Worm (Caenorhabditis elegans) whole organism, late embryonic: ENCODE results near the gene him-4.
A peak's percentile ranks its signal among the peaks of the same experiment; 100 is the strongest.

Source experiments
- C08G9.2 ChIP-seq: sonication (generic microtip); optimal IDR thresholded peaks from 2 replicates; lab custom pipeline; 2016; ENCODE audit warnings: mild to moderate bottlenecking, missing genetic modification characterization, moderate library complexity, missing compliant biosample characterization
- F13H6.1 ChIP-seq: sonication (generic microtip); optimal IDR thresholded peaks from 2 replicates; lab custom pipeline; 2016; ENCODE audit warnings: missing genetic modification characterization, missing compliant biosample characterization
- K02D7.2 ChIP-seq: sonication (generic microtip); optimal IDR thresholded peaks from 2 replicates; lab custom pipeline; 2017; ENCODE audit warnings: mild to moderate bottlenecking, missing genetic modification characterization, missing compliant biosample characterization
- K09A11.1 ChIP-seq: sonication (generic microtip); optimal IDR thresholded peaks from 2 replicates; lab custom pipeline; 2017; ENCODE audit warnings: antibody characterized with exemption, mild to moderate bottlenecking, missing genetic modification characterization, missing compliant biosample characterization; ENCODE audit not compliant: insufficient read depth
- ceh-14 ChIP-seq: sonication (generic microtip); optimal IDR thresholded peaks from 2 replicates; lab custom pipeline; 2016; ENCODE audit warnings: missing genotype, missing genetic modification characterization, missing compliant biosample characterization
- ceh-18 ChIP-seq: sonication (generic microtip); optimal IDR thresholded peaks from 2 replicates; lab custom pipeline; 2016; ENCODE audit warnings: missing genetic modification characterization, missing compliant biosample characterization
- ceh-19 ChIP-seq: fragments of 200-800 bp; sonication (Bioruptor generic); optimal IDR thresholded peaks from 2 replicates; lab custom pipeline; 2018; ENCODE audit warnings: mild to moderate bottlenecking, missing genetic modification characterization, missing compliant biosample characterization
- ceh-2 ChIP-seq: sonication (generic microtip); optimal IDR thresholded peaks from 2 replicates; lab custom pipeline; 2016; ENCODE audit warnings: missing genotype, missing genetic modification characterization, missing compliant biosample characterization
- ceh-22 ChIP-seq: sonication (generic microtip); optimal IDR thresholded peaks from 2 replicates; lab custom pipeline; 2017; ENCODE audit warnings: missing biosample characterization, missing genetic modification characterization
- ceh-24 ChIP-seq: sonication (generic microtip); optimal IDR thresholded peaks from 2 replicates; lab custom pipeline; 2016; ENCODE audit warnings: mild to moderate bottlenecking, missing genetic modification characterization, missing compliant biosample characterization
- ceh-31 ChIP-seq: sonication (generic microtip); optimal IDR thresholded peaks from 2 replicates; lab custom pipeline; 2016; ENCODE audit warnings: missing genetic modification characterization, missing compliant biosample characterization
- ceh-34 ChIP-seq: sonication (generic microtip); optimal IDR thresholded peaks from 2 replicates; lab custom pipeline; 2016; ENCODE audit warnings: mild to moderate bottlenecking, missing genetic modification characterization, missing compliant biosample characterization
- ceh-48 ChIP-seq: sonication (generic microtip); optimal IDR thresholded peaks from 2 replicates; lab custom pipeline; 2016; ENCODE audit warnings: missing genetic modification characterization, inconsistent platforms, missing compliant biosample characterization
- ceh-6 ChIP-seq: fragments of 200-800 bp; sonication (Bioruptor generic); optimal IDR thresholded peaks from 2 replicates; lab custom pipeline; 2018; ENCODE audit warnings: mild to moderate bottlenecking, missing genetic modification characterization, missing compliant biosample characterization
- che-1 ChIP-seq: sonication (generic microtip); optimal IDR thresholded peaks from 2 replicates; lab custom pipeline; 2016; ENCODE audit warnings: mild to moderate bottlenecking, missing genetic modification characterization, missing compliant biosample characterization
- dmd-4 ChIP-seq: sonication (generic microtip); optimal IDR thresholded peaks from 2 replicates; lab custom pipeline; 2016; ENCODE audit warnings: borderline replicate concordance, missing genetic modification characterization, missing compliant biosample characterization
- dve-1 ChIP-seq: sonication (generic microtip); optimal IDR thresholded peaks from 2 replicates; lab custom pipeline; 2017; ENCODE audit warnings: antibody characterized with exemption, mild to moderate bottlenecking, missing genetic modification characterization, missing compliant biosample characterization
- elt-4 ChIP-seq: sonication (generic microtip); optimal IDR thresholded peaks from 2 replicates; lab custom pipeline; 2016; ENCODE audit warnings: missing genetic modification characterization, missing compliant biosample characterization
- ets-4 ChIP-seq: sonication (generic microtip); optimal IDR thresholded peaks from 2 replicates; lab custom pipeline; 2016; ENCODE audit warnings: missing genetic modification characterization, missing compliant biosample characterization
- hlh-30 ChIP-seq: sonication (generic microtip); optimal IDR thresholded peaks from 2 replicates; lab custom pipeline; 2017; ENCODE audit warnings: antibody characterized with exemption, missing genetic modification characterization, missing compliant biosample characterization; ENCODE audit not compliant: insufficient read depth
- hlh-6 ChIP-seq: sonication (generic microtip); optimal IDR thresholded peaks from 2 replicates; lab custom pipeline; 2016; ENCODE audit warnings: missing genotype, missing genetic modification characterization, missing compliant biosample characterization
- lim-6 ChIP-seq: sonication (generic microtip); optimal IDR thresholded peaks from 2 replicates; lab custom pipeline; 2016; ENCODE audit warnings: missing genetic modification characterization, missing compliant biosample characterization
- madf-2 ChIP-seq: sonication (generic microtip); optimal IDR thresholded peaks from 2 replicates; lab custom pipeline; 2017; ENCODE audit warnings: missing genetic modification characterization, missing compliant biosample characterization
- mec-3 ChIP-seq: sonication (generic microtip); optimal IDR thresholded peaks from 2 replicates; lab custom pipeline; 2016; ENCODE audit warnings: borderline replicate concordance, missing genetic modification characterization, missing compliant biosample characterization
- nfya-1 ChIP-seq: sonication (generic microtip); optimal IDR thresholded peaks from 2 replicates; lab custom pipeline; 2017; ENCODE audit warnings: missing genetic modification characterization, mild to moderate bottlenecking, missing compliant biosample characterization, antibody characterized with exemption, moderate library complexity
- npax-4 ChIP-seq: sonication (generic microtip); optimal IDR thresholded peaks from 2 replicates; lab custom pipeline; 2016; ENCODE audit warnings: missing genetic modification characterization, missing compliant biosample characterization
- pat-9 ChIP-seq: fragments of 200-800 bp; sonication (Bioruptor generic); optimal IDR thresholded peaks from 2 replicates; lab custom pipeline; 2018; ENCODE audit warnings: mild to moderate bottlenecking, missing genetic modification characterization, moderate library complexity, missing compliant biosample characterization
- pax-1 ChIP-seq: fragments of 150-350 bp; optimal IDR thresholded peaks from 2 replicates; lab custom pipeline; 2014; ENCODE audit warnings: missing biosample characterization, missing genetic modification characterization
- pha-2 ChIP-seq: sonication (generic microtip); optimal IDR thresholded peaks from 2 replicates; lab custom pipeline; 2017; ENCODE audit warnings: mild to moderate bottlenecking, missing genetic modification characterization, missing compliant biosample characterization
- pha-4 ChIP-seq: fragments of 150-350 bp; optimal IDR thresholded peaks from 2 replicates; lab custom pipeline; 2018; ENCODE audit warnings: missing biosample characterization, missing genetic modification reagents, missing genetic modification characterization
- pros-1 ChIP-seq: fragments of 150-350 bp; optimal IDR thresholded peaks from 2 replicates; lab custom pipeline; 2014; ENCODE audit warnings: missing biosample characterization, missing genetic modification reagents, missing genetic modification characterization
- ref-2 ChIP-seq: sonication (generic microtip); optimal IDR thresholded peaks from 2 replicates; lab custom pipeline; 2016; ENCODE audit warnings: missing genetic modification characterization, missing compliant biosample characterization
- sdc-2 ChIP-seq: sonication (generic microtip); optimal IDR thresholded peaks from 2 replicates; lab custom pipeline; 2016; ENCODE audit warnings: missing genotype, missing genetic modification characterization, missing compliant biosample characterization
- sox-4 ChIP-seq: sonication (generic microtip); optimal IDR thresholded peaks from 2 replicates; lab custom pipeline; 2017; ENCODE audit warnings: mild to moderate bottlenecking, missing genetic modification characterization, inconsistent platforms, missing compliant biosample characterization
- syd-9 ChIP-seq: sonication (generic microtip); optimal IDR thresholded peaks from 2 replicates; lab custom pipeline; 2016; ENCODE audit warnings: mild to moderate bottlenecking, missing genetic modification characterization, moderate library complexity, missing compliant biosample characterization
- tbx-2 ChIP-seq: sonication (generic microtip); optimal IDR thresholded peaks from 2 replicates; lab custom pipeline; 2016; ENCODE audit warnings: missing genetic modification characterization, missing compliant biosample characterization
- tbx-7 ChIP-seq: sonication (generic microtip); optimal IDR thresholded peaks from 2 replicates; lab custom pipeline; 2016; ENCODE audit warnings: missing genotype, missing genetic modification characterization, missing compliant biosample characterization
- unc-3 ChIP-seq, 2 experiments: fragments of 200-800 bp in 1 of 2; sonication (Bioruptor generic) in 1 of 2; sonication (generic microtip) in 1 of 2; conservative IDR thresholded peaks in 1 of 2; optimal IDR thresholded peaks in 1 of 2; 2 replicates each; pipeline versions ENCODE4 v1.3.6 to Lab custom; 2016 to 2022; ENCODE audit warnings: missing compliant biosample characterization in 2 of 2, missing genetic modification characterization in 2 of 2, missing genetic modification reagents in 1 of 2
- unc-42 ChIP-seq: sonication (generic microtip); optimal IDR thresholded peaks from 2 replicates; lab custom pipeline; 2016; ENCODE audit warnings: missing genotype, missing genetic modification characterization, missing compliant biosample characterization
- unc-55 ChIP-seq: sonication (generic microtip); optimal IDR thresholded peaks from 2 replicates; lab custom pipeline; 2017; ENCODE audit warnings: missing biosample characterization, missing genetic modification reagents, missing genetic modification characterization
- ztf-16 ChIP-seq: sonication (generic microtip); optimal IDR thresholded peaks from 2 replicates; lab custom pipeline; 2017; ENCODE audit warnings: missing genetic modification characterization, missing compliant biosample characterization

Gene him-4

DNA sequence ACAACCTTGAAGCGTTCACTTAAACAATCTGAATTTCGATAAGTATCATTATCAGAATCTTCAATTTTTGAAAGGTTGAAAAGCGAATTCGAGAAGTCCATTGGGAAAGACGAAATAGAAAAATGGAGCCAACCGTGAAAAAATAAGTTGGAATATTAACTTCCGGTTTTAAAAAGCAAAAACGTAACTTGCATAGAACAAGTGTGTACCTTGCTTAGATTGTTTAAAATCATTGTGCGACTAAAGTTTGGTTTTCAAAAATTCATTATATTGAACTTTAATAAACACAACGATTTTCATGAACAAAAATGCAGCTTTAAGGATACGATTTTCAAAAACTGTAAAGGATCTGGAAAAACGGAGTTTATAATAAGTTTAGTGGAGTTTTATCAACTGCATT, 3.8 kb upstream of the him-4 start, which contains the start of gene F15G9.2:
Gene F15G9.2, minus strand, starts transcription at position 101 of the 400 bp plus-strand sequence.
- TF ChIP-seq K02D7.2 (tag; lab: Kevin White, UChicago) (no peak), K09A11.1 (tag; lab: Kevin White, UChicago) (no peak), ceh-34 (tag; lab: Kevin White, UChicago) (no peak), hlh-6 (tag; lab: Kevin White, UChicago) (no peak), dmd-4 (tag; lab: Kevin White, UChicago) (no peak), ceh-22 (tag; lab: Kevin White, UChicago) (no peak), mec-3 (tag; lab: Kevin White, UChicago) (no peak), ceh-24 (tag; lab: Kevin White, UChicago) (no peak), npax-4 (tag; lab: Kevin White, UChicago) (no peak), ets-4 (tag; lab: Kevin White, UChicago) (no peak), hlh-30 (tag; lab: Kevin White, UChicago) (no peak), ceh-19 (GFP tag; lab: Kevin White, UChicago) (no peak), dve-1 (tag; lab: Kevin White, UChicago) (no peak), unc-42 (no peak), lim-6 (tag; lab: Kevin White, UChicago) (no peak), ztf-16 (no peak), pax-1 (tag; lab: Kevin White, UChicago) (no peak), che-1 (tag; lab: Kevin White, UChicago) (no peak), pat-9 (tag; lab: Kevin White, UChicago) (no peak), elt-4 (tag; lab: Kevin White, UChicago) (no peak)

DNA sequence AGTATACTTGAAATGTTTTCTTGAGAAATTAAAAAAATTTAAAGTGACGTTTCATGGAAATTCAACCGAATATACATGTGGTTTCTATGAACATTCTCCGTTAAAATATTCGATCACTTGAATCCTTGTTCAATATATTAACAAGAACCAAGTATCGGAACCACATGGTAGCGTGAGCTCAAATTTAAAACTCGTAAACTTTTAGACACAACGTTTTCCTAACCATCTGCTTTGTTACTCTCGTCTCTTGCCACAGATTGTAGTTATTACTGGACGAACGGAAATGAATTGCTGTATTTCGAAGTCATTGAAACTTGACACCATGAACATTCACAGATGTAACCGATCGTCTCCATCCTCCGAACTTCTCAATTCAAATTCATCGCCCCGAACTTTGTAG, 1.7 kb downstream of the him-4 start:
- TF ChIP-seq madf-2 (no peak), syd-9 (no peak)

DNA sequence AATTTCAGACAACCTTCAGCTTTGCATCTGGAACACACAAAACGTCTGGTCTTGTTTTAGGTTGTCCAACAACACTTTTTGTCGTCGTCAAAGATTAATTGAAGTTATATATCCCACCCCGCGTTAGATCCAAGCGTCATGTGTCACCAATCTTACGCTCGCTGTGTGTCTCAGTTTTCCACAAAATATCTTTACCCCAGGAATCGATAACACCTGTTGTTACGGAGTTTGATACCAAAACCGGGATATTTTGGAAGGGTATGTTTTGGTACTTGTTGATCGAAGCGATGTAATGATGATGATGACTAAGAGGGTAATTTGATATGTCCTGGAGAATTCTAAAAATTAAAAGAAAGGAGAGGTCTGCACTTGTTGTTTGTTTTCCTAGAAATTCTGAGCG, 18.1 kb downstream of the him-4 start:
- TF ChIP-seq tbx-7 (tag; lab: Kevin White, UChicago) (no peak), unc-55 (GFP tag; lab: Kevin White, UChicago) (peak; percentile 66), ceh-34 (tag; lab: Kevin White, UChicago) (peak; percentile 4)
- TF ChIP-seq, all 69 proteins: peak for 2

DNA sequence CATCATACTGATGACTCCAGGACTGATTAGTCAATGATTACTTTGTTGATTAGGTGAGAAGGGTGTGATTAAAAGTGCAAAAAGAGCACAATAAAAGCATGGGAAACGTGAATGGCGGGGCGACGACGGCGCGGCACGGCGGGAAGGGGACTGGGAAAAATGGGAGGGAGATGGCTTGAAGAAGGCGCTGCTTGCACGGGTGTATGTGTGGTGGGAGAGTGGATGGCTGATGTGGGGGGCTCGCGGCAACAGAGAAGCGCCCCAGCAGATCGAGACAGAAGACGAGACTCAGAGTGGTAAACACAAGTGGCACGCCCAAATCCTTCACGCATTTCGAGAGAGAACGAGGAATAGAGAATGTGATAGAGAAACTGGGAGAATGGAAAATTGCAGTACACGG, 20.4 kb downstream of the him-4 start, which contains the start of gene F15G9.5:
Gene F15G9.5, minus strand, starts transcription at position 159 of the 400 bp plus-strand sequence.
- TF ChIP-seq ceh-48 (tag; lab: Kevin White, UChicago) (no peak), tbx-2 (tag; lab: Kevin White, UChicago) (peak; percentile 39), ceh-19 (GFP tag; lab: Kevin White, UChicago) (peak; percentile 50), ceh-2 (tag; lab: Kevin White, UChicago) (no peak), syd-9 (peak; percentile 11), sox-4 (tag; lab: Kevin White, UChicago) (no peak), pros-1 (tag; lab: Kevin White, UChicago) (no peak), F13H6.1 (tag; lab: Kevin White, UChicago) (peak; percentile 0), pha-4 (tag; lab: Kevin White, UChicago) (no peak), unc-55 (GFP tag; lab: Kevin White, UChicago) (peak; percentile 0), hlh-30 (tag; lab: Kevin White, UChicago) (no peak), nfya-1 (tag; lab: Kevin White, UChicago) (peak; percentile 12), ceh-6 (GFP tag; lab: Kevin White, UChicago) (no peak), ceh-14 (peak; percentile 45), ceh-18 (peak; percentile 69), unc-3 (GFP tag; conservative IDR thresholded peaks at IDR 0.05; lab: Robert Waterston, UW) (no peak), unc-3 (tag; optimal IDR thresholded peaks at IDR 0.05; lab: Kevin White, UChicago) (no peak), ceh-34 (tag; lab: Kevin White, UChicago) (peak; percentile 63), pha-2 (tag; lab: Kevin White, UChicago) (no peak), C08G9.2 (tag; lab: Kevin White, UChicago) (peak; percentile 30), ref-2 (peak; percentile 35), sdc-2 (tag; lab: Kevin White, UChicago) (peak; percentile 29), unc-42 (peak; percentile 35), ceh-31 (tag; lab: Kevin White, UChicago) (peak; percentile 52), hlh-6 (tag; lab: Kevin White, UChicago) (peak; percentile 65)
